Fruit fly (Drosophila melanogaster) whole organism, embryonic: ENCODE measurements around the gene par-6.

Experiments used
- Abd-B ChIP-seq: fragments of 200-800 bp; sonication (Bioruptor generic); optimal IDR thresholded peaks from 2 replicates; lab custom pipeline; 2018; ENCODE audit warnings: missing biosample characterization, mild to moderate bottlenecking, missing genetic modification characterization, moderate library complexity
- CG1024 ChIP-seq: fragments of 200-800 bp; sonication (Bioruptor generic); IDR thresholded peaks from 2 replicates; pipeline ENCODE4 v1.3.6; 2022; ENCODE audit warnings: missing biosample characterization, missing genetic modification characterization
- CG11723 ChIP-seq: fragments of 200-800 bp; sonication (Bioruptor generic); optimal IDR thresholded peaks from 2 replicates; lab custom pipeline; 2017; ENCODE audit warnings: missing biosample characterization, mild to moderate bottlenecking, missing genetic modification characterization
- CG12299 ChIP-seq: fragments of 200-800 bp; sonication (Bioruptor generic); optimal IDR thresholded peaks from 2 replicates; lab custom pipeline; 2018; ENCODE audit warnings: missing biosample characterization, mild to moderate bottlenecking, missing genetic modification characterization
- CG13424 ChIP-seq: fragments of 200-800 bp; sonication (Bioruptor generic); optimal IDR thresholded peaks from 2 replicates; lab custom pipeline; 2019; ENCODE audit warnings: missing biosample characterization, mild to moderate bottlenecking, missing genetic modification characterization, moderate library complexity
- CG17829 ChIP-seq: fragments of 200-800 bp; optimal IDR thresholded peaks from 2 replicates; lab custom pipeline; 2019; ENCODE audit warnings: missing biosample characterization, mild to moderate bottlenecking, missing genetic modification characterization, moderate library complexity
- CG2875 ChIP-seq: fragments of 200-800 bp; sonication (Bioruptor generic); optimal IDR thresholded peaks from 2 replicates; lab custom pipeline; 2017; ENCODE audit warnings: missing biosample characterization, mild to moderate bottlenecking, missing genetic modification characterization, missing genetic modification reagents
- CG6813 ChIP-seq: fragments of 200-800 bp; sonication (Bioruptor generic); optimal IDR thresholded peaks from 2 replicates; lab custom pipeline; 2017; ENCODE audit warnings: missing biosample characterization, missing genetic modification characterization, mild to moderate bottlenecking, moderate library complexity, missing genetic modification reagents
- CG7556 ChIP-seq: fragments of 200-800 bp; sonication (Bioruptor generic); optimal IDR thresholded peaks from 2 replicates; lab custom pipeline; 2017; ENCODE audit warnings: missing biosample characterization, mild to moderate bottlenecking, missing genetic modification characterization
- CG7839 ChIP-seq: fragments of 200-800 bp; sonication (Bioruptor generic); optimal IDR thresholded peaks from 3 replicates; lab custom pipeline; 2018; ENCODE audit warnings: missing biosample characterization, mild to moderate bottlenecking, missing genetic modification characterization, moderate library complexity
- CG8765 ChIP-seq: fragments of 200-800 bp; sonication (Bioruptor generic); IDR thresholded peaks from 2 replicates; pipeline ENCODE4 v1.3.6; 2022; ENCODE audit warnings: missing biosample characterization, missing genetic modification characterization
- CG8924 ChIP-seq: fragments of 200-800 bp; optimal IDR thresholded peaks from 3 replicates; lab custom pipeline; 2019; ENCODE audit warnings: missing biosample characterization, mild to moderate bottlenecking, missing genetic modification characterization, moderate library complexity
- CG9437 ChIP-seq: fragments of 200-800 bp; sonication (Bioruptor generic); optimal IDR thresholded peaks from 2 replicates; lab custom pipeline; 2018; ENCODE audit warnings: missing biosample characterization, mild to moderate bottlenecking, missing genetic modification characterization
- Deaf1 ChIP-seq: fragments of 200-800 bp; optimal IDR thresholded peaks from 3 replicates; lab custom pipeline; 2019; ENCODE audit warnings: missing biosample characterization, mild to moderate bottlenecking, missing genetic modification characterization, moderate library complexity
- Drgx ChIP-seq: fragments of 200-800 bp; sonication (Bioruptor generic); IDR thresholded peaks from 2 replicates; pipeline ENCODE4 v1.3.6; 2022; ENCODE audit warnings: missing biosample characterization, missing genetic modification characterization
- E2f2 ChIP-seq: fragments of 200-800 bp; sonication (Bioruptor generic); IDR thresholded peaks from 2 replicates; pipeline ENCODE4 v1.3.6; 2022; ENCODE audit warnings: missing biosample characterization, missing genetic modification characterization
- Eip74EF ChIP-seq, 2 experiments: fragments of 200-800 bp in 1 of 2; fragments of >200 bp in 1 of 2; sonication (Bioruptor generic) in 1 of 2; optimal IDR thresholded peaks; 2 replicates each; lab custom pipeline; 2017 to 2019; ENCODE audit warnings: missing biosample characterization in 2 of 2, missing genetic modification characterization in 2 of 2, mild to moderate bottlenecking in 1 of 2, moderate library complexity in 1 of 2
- Elba2 ChIP-seq: fragments of 200-800 bp; sonication (Bioruptor generic); optimal IDR thresholded peaks from 3 replicates; lab custom pipeline; 2016; ENCODE audit warnings: missing biosample characterization, missing genetic modification characterization
- Fer3 ChIP-seq: fragments of 200-800 bp; sonication (Bioruptor generic); optimal IDR thresholded peaks from 2 replicates; lab custom pipeline; 2018; ENCODE audit warnings: missing biosample characterization, mild to moderate bottlenecking, missing genetic modification characterization, moderate library complexity
- HmgD ChIP-seq: fragments of 200-800 bp; sonication (Bioruptor generic); optimal IDR thresholded peaks from 3 replicates; lab custom pipeline; 2016; ENCODE audit warnings: missing biosample characterization, missing genetic modification characterization
- Hmx ChIP-seq: fragments of 200-800 bp; sonication (Bioruptor generic); optimal IDR thresholded peaks from 2 replicates; lab custom pipeline; 2016; ENCODE audit warnings: missing biosample characterization, missing genetic modification characterization
- Hsf ChIP-seq: fragments of 200-800 bp; sonication (Bioruptor generic); optimal IDR thresholded peaks from 3 replicates; lab custom pipeline; 2016; ENCODE audit warnings: missing biosample characterization, missing genetic modification characterization
- Jarid2 ChIP-seq: fragments of 200-800 bp; sonication (Bioruptor generic); optimal IDR thresholded peaks from 3 replicates; lab custom pipeline; 2017; ENCODE audit warnings: mild to moderate bottlenecking, missing biosample characterization, missing genetic modification reagents, missing genetic modification characterization
- Lpt ChIP-seq: fragments of >200 bp; optimal IDR thresholded peaks from 2 replicates; lab custom pipeline; 2018; ENCODE audit warnings: missing biosample characterization, missing genetic modification characterization
- Ravus ChIP-seq: fragments of 200-800 bp; sonication (Bioruptor generic); IDR thresholded peaks from 2 replicates; pipeline ENCODE4 v1.3.6; 2022; ENCODE audit warnings: missing biosample characterization, missing genetic modification characterization
- Spps ChIP-seq: fragments of 200-800 bp; sonication (Bioruptor generic); optimal IDR thresholded peaks from 2 replicates; lab custom pipeline; 2018; ENCODE audit warnings: missing biosample characterization, mild to moderate bottlenecking, missing genetic modification characterization
- abd-A ChIP-seq: fragments of 200-800 bp; sonication (Bioruptor generic); optimal IDR thresholded peaks from 3 replicates; lab custom pipeline; 2019; ENCODE audit warnings: missing biosample characterization, mild to moderate bottlenecking, missing genetic modification characterization, moderate library complexity
- bowl ChIP-seq: fragments of 200-800 bp; sonication (Bioruptor generic); IDR thresholded peaks from 2 replicates; pipeline ENCODE4 v1.3.6; 2022; ENCODE audit warnings: missing biosample characterization, missing genetic modification characterization
- btn ChIP-seq: fragments of 200-800 bp; sonication (Bioruptor generic); optimal IDR thresholded peaks from 2 replicates; lab custom pipeline; 2016; ENCODE audit warnings: missing biosample characterization, missing genetic modification characterization
- cas ChIP-seq: fragments of 200-800 bp; sonication (Bioruptor generic); IDR thresholded peaks from 2 replicates; pipeline ENCODE4 v1.3.6; 2022; ENCODE audit warnings: missing biosample characterization, missing genetic modification characterization
- cwo ChIP-seq: fragments of 200-800 bp; sonication (Bioruptor generic); optimal IDR thresholded peaks from 3 replicates; lab custom pipeline; 2017; ENCODE audit warnings: missing biosample characterization, missing genetic modification characterization, mild to moderate bottlenecking, moderate library complexity, missing genetic modification reagents
- eve ChIP-seq, 2 experiments: fragments of >200 bp; optimal IDR thresholded peaks; 2 replicates each; lab custom pipeline; 2017; ENCODE audit warnings: missing biosample characterization in 2 of 2, missing genetic modification characterization in 2 of 2
- ewg ChIP-seq: fragments of 200-800 bp; sonication (Bioruptor generic); optimal IDR thresholded peaks from 3 replicates; lab custom pipeline; 2017; ENCODE audit warnings: mild to moderate bottlenecking, missing biosample characterization, missing genetic modification reagents, missing genetic modification characterization
- her ChIP-seq: fragments of 200-800 bp; sonication (Bioruptor generic); optimal IDR thresholded peaks from 2 replicates; lab custom pipeline; 2016; ENCODE audit warnings: missing biosample characterization, missing genetic modification characterization
- jumu ChIP-seq: fragments of 200-800 bp; sonication (Bioruptor generic); optimal IDR thresholded peaks from 3 replicates; lab custom pipeline; 2016; ENCODE audit warnings: missing biosample characterization, missing genetic modification characterization
- kah ChIP-seq: fragments of 200-800 bp; sonication (Bioruptor generic); optimal IDR thresholded peaks from 2 replicates; lab custom pipeline; 2018; ENCODE audit warnings: missing biosample characterization, mild to moderate bottlenecking, missing genetic modification characterization
- ken ChIP-seq: fragments of 200-800 bp; sonication (Bioruptor generic); IDR thresholded peaks from 3 replicates; pipeline ENCODE4 v1.3.6; 2022; ENCODE audit warnings: missing biosample characterization, missing genetic modification characterization
- kni ChIP-seq: fragments of 200-800 bp; sonication (Bioruptor generic); optimal IDR thresholded peaks from 3 replicates; lab custom pipeline; 2017; ENCODE audit warnings: mild to moderate bottlenecking, missing biosample characterization, missing genetic modification reagents, missing genetic modification characterization
- maf-S ChIP-seq: fragments of 200-800 bp; sonication (Bioruptor generic); optimal IDR thresholded peaks from 2 replicates; lab custom pipeline; 2016; ENCODE audit warnings: missing biosample characterization, missing genetic modification characterization
- nerfin-1 ChIP-seq: fragments of 200-800 bp; sonication (Bioruptor generic); optimal IDR thresholded peaks from 3 replicates; lab custom pipeline; 2019; ENCODE audit warnings: missing biosample characterization, mild to moderate bottlenecking, missing genetic modification characterization, moderate library complexity
- seq ChIP-seq: fragments of 200-800 bp; sonication (Bioruptor generic); IDR thresholded peaks from 2 replicates; pipeline ENCODE4 v1.3.6; 2022; ENCODE audit warnings: missing biosample characterization, missing genetic modification characterization
- sisA ChIP-seq: fragments of 200-800 bp; sonication (Bioruptor generic); IDR thresholded peaks from 2 replicates; pipeline ENCODE4 v1.3.6; 2022; ENCODE audit warnings: missing biosample characterization, missing genetic modification characterization
- stc ChIP-seq: fragments of 200-800 bp; sonication (Bioruptor generic); IDR thresholded peaks from 2 replicates; pipeline ENCODE4 v1.3.6; 2022; ENCODE audit warnings: missing biosample characterization, missing genetic modification characterization
- tap ChIP-seq: fragments of 200-800 bp; optimal IDR thresholded peaks from 3 replicates; lab custom pipeline; 2019; ENCODE audit warnings: missing biosample characterization, mild to moderate bottlenecking, missing genetic modification characterization, moderate library complexity
- tio ChIP-seq: fragments of 200-800 bp; sonication (Bioruptor generic); optimal IDR thresholded peaks from 2 replicates; lab custom pipeline; 2017; ENCODE audit warnings: missing biosample characterization, missing genetic modification characterization, inconsistent platforms
- toy ChIP-seq: fragments of 200-800 bp; sonication (Bioruptor generic); IDR thresholded peaks from 2 replicates; pipeline ENCODE4 v1.3.6; 2022; ENCODE audit warnings: missing biosample characterization, missing genetic modification characterization
- vnd ChIP-seq: fragments of 200-800 bp; sonication (Bioruptor generic); IDR thresholded peaks from 3 replicates; pipeline ENCODE4 v1.3.6; 2022; ENCODE audit warnings: missing biosample characterization, missing genetic modification characterization; ENCODE audit not compliant: partially characterized antibody
- zen ChIP-seq: fragments of 200-800 bp; sonication (Bioruptor generic); optimal IDR thresholded peaks from 3 replicates; lab custom pipeline; 2018; ENCODE audit warnings: missing biosample characterization, mild to moderate bottlenecking, missing genetic modification characterization, moderate library complexity
- zf30C ChIP-seq: fragments of 200-800 bp; sonication (Bioruptor generic); optimal IDR thresholded peaks from 3 replicates; lab custom pipeline; 2018; ENCODE audit warnings: missing biosample characterization, mild to moderate bottlenecking, missing genetic modification characterization

par-6 gene

dm6 chrX:17737812-17738473 lies 34.8 kb downstream of the par-6 start (continued):
- TF ChIP-seq CG8765 (no peak), CG13424 (tag; lab: Kevin White, UChicago) (peak; percentile 50), maf-S (GFP tag; lab: Kevin White, UChicago) (peak; percentile 15), Drgx (GFP tag; lab: Robert Waterston, UW) (no peak), CG1024 (GFP tag; lab: Robert Waterston, UW) (peak; percentile 28; the same call in 1 of the 2 replicates), CG7556 (GFP tag; lab: Kevin White, UChicago) (peak; percentile 72), her (GFP tag; lab: Kevin White, UChicago) (peak; percentile 56), Spps (tag; lab: Kevin White, UChicago) (no peak), HmgD (GFP tag; lab: Kevin White, UChicago) (peak; percentile 61), abd-A (tag; lab: Kevin White, UChicago) (no peak), toy (no peak), CG8924 (tag; lab: Kevin White, UChicago) (peak; percentile 71), zen (tag; lab: Kevin White, UChicago) (peak; percentile 38), CG9437 (GFP tag; lab: Kevin White, UChicago) (peak; percentile 17), Hmx (GFP tag; lab: Kevin White, UChicago) (no peak), vnd (GFP tag; lab: Robert Waterston, UW) (peak; percentile 92)

dm6 chrX:17738474-17738838 lies 35.3 kb downstream of the par-6 start:
- TF ChIP-seq ken (GFP tag; lab: Robert Waterston, UW): no peak
- no peak for TF ChIP-seq kni
- no peak for TF ChIP-seq sisA (GFP tag; lab: Robert Waterston, UW)
- no peak for TF ChIP-seq cas (GFP tag; lab: Robert Waterston, UW)
- TF ChIP-seq tio (GFP tag; lab: Kevin White, UChicago): no peak
- no peak for TF ChIP-seq cwo (GFP tag; lab: Kevin White, UChicago)
- no peak for TF ChIP-seq kah
- TF ChIP-seq Hsf (GFP tag; lab: Kevin White, UChicago): no peak
- TF ChIP-seq Ravus: no peak
- no peak for TF ChIP-seq CG17829 (tag; lab: Kevin White, UChicago)
- TF ChIP-seq btn: no peak
- TF ChIP-seq bowl: no peak
- TF ChIP-seq CG11723 (GFP tag; lab: Kevin White, UChicago): no peak
- no peak for TF ChIP-seq ewg
- TF ChIP-seq stc (GFP tag; lab: Robert Waterston, UW): no peak
- no peak for TF ChIP-seq seq (GFP tag; lab: Robert Waterston, UW)
- TF ChIP-seq zf30C: peak; percentile 69
- no peak for TF ChIP-seq E2f2
- no peak for TF ChIP-seq CG7839 (tag; lab: Kevin White, UChicago)
- TF ChIP-seq Elba2: no peak
- no peak for TF ChIP-seq CG2875 (GFP tag; lab: Kevin White, UChicago)
- no peak for TF ChIP-seq tap (tag; lab: Kevin White, UChicago)
- no peak for TF ChIP-seq Abd-B (GFP tag; lab: Kevin White, UChicago)
- TF ChIP-seq nerfin-1: peak; percentile 81
- no peak for TF ChIP-seq Lpt (GFP tag; lab: Kevin White, UChicago)
- no peak for TF ChIP-seq jumu (GFP tag; lab: Kevin White, UChicago)
- TF ChIP-seq Eip74EF (GFP tag; optimal IDR thresholded peaks at IDR 0.05; lab: Kevin White, UChicago): no peak
- TF ChIP-seq eve (GFP tag; optimal IDR thresholded peaks at IDR 0.05; lab: Kevin White, UChicago): peak in 1 of 2 experiments; percentile 82
- TF ChIP-seq Jarid2 (GFP tag; lab: Kevin White, UChicago): peak; percentile 28
- TF ChIP-seq CG6813 (GFP tag; lab: Kevin White, UChicago): no peak
- TF ChIP-seq Deaf1: no peak
- TF ChIP-seq CG13424 (tag; lab: Kevin White, UChicago): no peak
- TF ChIP-seq Fer3 (tag; lab: Kevin White, UChicago): no peak
- no peak for TF ChIP-seq CG12299 (tag; lab: Kevin White, UChicago)
- no peak for TF ChIP-seq vnd (GFP tag; lab: Robert Waterston, UW)
